Worm (Caenorhabditis elegans) whole organism, L4/young adult: Measurements from ENCODE around the gene F01G12.18.

Experiments
- dao-5 ChIP-seq: sonication (generic microtip); optimal IDR thresholded peaks from 2 replicates; lab custom pipeline; 2016; ENCODE audit warnings: missing genotype, missing genetic modification characterization, moderate library complexity, missing compliant biosample characterization
- him-1 ChIP-seq: sonication (generic microtip); optimal IDR thresholded peaks from 2 replicates; lab custom pipeline; 2016; ENCODE audit warnings: missing genotype, missing genetic modification reagents, missing genetic modification characterization, missing compliant biosample characterization

DNA sequence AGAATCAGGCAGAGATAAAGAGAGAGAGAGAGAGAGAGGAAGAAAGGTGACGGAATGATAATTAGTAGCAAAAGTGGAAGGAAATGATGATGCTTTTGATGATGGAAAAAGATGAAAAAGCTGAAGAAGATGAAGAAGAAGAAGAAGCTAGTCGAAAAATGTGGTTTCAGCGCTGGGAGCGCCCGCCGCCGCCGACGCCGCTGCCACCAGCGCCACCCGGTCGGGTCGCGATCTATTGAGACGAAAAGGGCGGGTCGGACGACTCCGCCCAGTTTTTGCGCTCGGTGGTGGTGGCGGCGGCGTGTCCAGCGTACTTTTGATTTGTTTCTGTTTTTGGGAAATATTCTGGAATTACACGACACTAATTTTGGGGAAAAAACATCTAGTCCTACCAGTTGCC lies 5.2 kb upstream of the F01G12.18 start:
- TF ChIP-seq dao-5 (tag; lab: Kevin White, UChicago) (no peak), him-1 (tag; lab: Kevin White, UChicago) (no peak)
